Worm (Caenorhabditis elegans) whole organism, late embryonic: ENCODE measurements around the gene srj-33.

ENCODE experiments used
- C38D4.7 ChIP-seq: fragments of 200-800 bp; sonication (Bioruptor generic); optimal IDR thresholded peaks from 2 replicates; lab custom pipeline; 2018; ENCODE audit warnings: mild to moderate bottlenecking, missing genetic modification characterization, moderate library complexity, missing compliant biosample characterization
- ama-1 ChIP-seq: fragments of 150-350 bp; optimal IDR thresholded peaks from 2 replicates; lab custom pipeline; 2014
- ceh-45 ChIP-seq: fragments of 200-800 bp; sonication (Bioruptor generic); IDR thresholded peaks from 2 replicates; pipeline ENCODE4 v1.3.6; 2022; ENCODE audit warnings: missing genetic modification reagents, missing genetic modification characterization, missing compliant biosample characterization
- dve-1 ChIP-seq: sonication (generic microtip); optimal IDR thresholded peaks from 2 replicates; lab custom pipeline; 2017; ENCODE audit warnings: antibody characterized with exemption, mild to moderate bottlenecking, missing genetic modification characterization, missing compliant biosample characterization
- ets-4 ChIP-seq: sonication (generic microtip); optimal IDR thresholded peaks from 2 replicates; lab custom pipeline; 2016; ENCODE audit warnings: missing genetic modification characterization, missing compliant biosample characterization
- nhr-11 ChIP-seq: fragments of 150-350 bp; optimal IDR thresholded peaks from 2 replicates; lab custom pipeline; 2014; ENCODE audit warnings: missing biosample characterization, missing genetic modification characterization
- pag-3 ChIP-seq: sonication (generic microtip); optimal IDR thresholded peaks from 2 replicates; lab custom pipeline; 2016; ENCODE audit warnings: missing compliant biosample characterization, missing genetic modification characterization, borderline replicate concordance
- pha-4 ChIP-seq: fragments of 150-350 bp; optimal IDR thresholded peaks from 2 replicates; lab custom pipeline; 2018; ENCODE audit warnings: missing biosample characterization, missing genetic modification reagents, missing genetic modification characterization
- pqm-1 ChIP-seq: sonication (generic microtip); optimal IDR thresholded peaks from 2 replicates; lab custom pipeline; 2016; ENCODE audit warnings: missing genetic modification characterization, missing compliant biosample characterization
- sdc-2 ChIP-seq: sonication (generic microtip); optimal IDR thresholded peaks from 2 replicates; lab custom pipeline; 2016; ENCODE audit warnings: missing genotype, missing genetic modification characterization, missing compliant biosample characterization

- TF ChIP-seq pag-3 (no peak), ets-4 (no peak), pqm-1 (tag; lab: Kevin White, UChicago) (no peak), ama-1 (no peak), pha-4 (no peak), nhr-11 (tag; lab: Kevin White, UChicago) (no peak), C38D4.7 (GFP tag; lab: Kevin White, UChicago) (no peak), sdc-2 (tag; lab: Kevin White, UChicago) (no peak), ceh-45 (GFP tag; lab: Robert Waterston, UW) (no peak), dve-1 (no peak)
Observed at ce11 chrV:9960376-9960775, 23.0 kb upstream of the srj-33 start, which contains the start of gene T07C12.10.
